Fruit fly (Drosophila melanogaster): Measurements from ENCODE around the gene CG6071.

The CG6071 gene

dm6 chr3L:11683819-11684521 lies 38.1 kb upstream of the CG6071 start, which contains the start of gene Sugb (continued):
- TF ChIP-seq Nf-YB (GFP tag; optimal IDR thresholded peaks at IDR 0.05) (peak; percentile 57), B-H2 (GFP tag; optimal IDR thresholded peaks at IDR 0.05) (peak; percentile 82), Deaf1 (tag; optimal IDR thresholded peaks at IDR 0.05) (peak; percentile 97), Myb (GFP tag; optimal IDR thresholded peaks at IDR 0.05) (peak; percentile 41), Lhr (GFP tag; optimal IDR thresholded peaks at IDR 0.05) (peak; percentile 27), pnt (GFP tag; optimal IDR thresholded peaks at IDR 0.05) (peak; percentile 34), Side (GFP tag; optimal IDR thresholded peaks at IDR 0.05) (peak; percentile 46), CG7372 (GFP tag; IDR thresholded peaks at IDR 0.05) (peak; percentile 51; the same call in 1 of the 2 replicates), Ravus (GFP tag; IDR thresholded peaks at IDR 0.05) (no peak), gcm (GFP tag; optimal IDR thresholded peaks at IDR 0.05) (peak; percentile 59), chm (GFP tag; IDR thresholded peaks at IDR 0.05) (no peak), CG16779 (GFP tag; IDR thresholded peaks at IDR 0.05) (no peak), unc-4 (GFP tag; IDR thresholded peaks at IDR 0.05; ENCODE audit: partially characterized antibody) (peak; percentile 76), Doc3 (GFP tag; IDR thresholded peaks at IDR 0.05; ENCODE audit: partially characterized antibody) (peak; percentile 71), CG7839 (tag; optimal IDR thresholded peaks at IDR 0.05) (peak; percentile 67), CG8290 (GFP tag; optimal IDR thresholded peaks at IDR 0.05) (peak; percentile 14), CG8290 (tag; optimal IDR thresholded peaks at IDR 0.05) (peak in 1 of 2 experiments; percentile 37), CG2678 (tag; optimal IDR thresholded peaks at IDR 0.05) (peak; percentile 68), dmrt99B (tag; optimal IDR thresholded peaks at IDR 0.05) (peak; percentile 59), Vsx1 (GFP tag; optimal IDR thresholded peaks at IDR 0.05) (peak; percentile 78), Sry-β (GFP tag; optimal IDR thresholded peaks at IDR 0.05) (no peak), chif (GFP tag; optimal IDR thresholded peaks at IDR 0.05) (peak; percentile 7 to 52), HmgZ (tag; optimal IDR thresholded peaks at IDR 0.05) (peak; percentile 63), CG16863 (GFP tag; optimal IDR thresholded peaks at IDR 0.05) (peak; percentile 7), GATAe (GFP tag; conservative IDR thresholded peaks at IDR 0.05) (no peak; the same call in 1 of the 2 replicates), Sry-δ (GFP tag; optimal IDR thresholded peaks at IDR 0.05) (peak; percentile 72), fu2 (GFP tag; optimal IDR thresholded peaks at IDR 0.05) (peak; percentile 62), Elba2 (GFP tag; optimal IDR thresholded peaks at IDR 0.05) (peak; percentile 0), gt (GFP tag; IDR thresholded peaks at IDR 0.05) (no peak), abd-A (tag; optimal IDR thresholded peaks at IDR 0.05) (peak; percentile 78), gem (tag; optimal IDR thresholded peaks at IDR 0.05) (peak; percentile 77), klu (GFP tag; IDR thresholded peaks at IDR 0.05) (no peak), schlank (tag; optimal IDR thresholded peaks at IDR 0.05) (peak; percentile 33), grn (GFP tag; optimal IDR thresholded peaks at IDR 0.05) (no peak), Dad (GFP tag; optimal IDR thresholded peaks at IDR 0.05) (peak; percentile 28), YL-1 (GFP tag; optimal IDR thresholded peaks at IDR 0.05) (peak; percentile 66), CG11560 (tag; IDR thresholded peaks at IDR 0.05) (no peak), eve (GFP tag; optimal IDR thresholded peaks at IDR 0.05) (no peak), gfzf (GFP tag; optimal IDR thresholded peaks at IDR 0.05) (no peak), pan (optimal IDR thresholded peaks at IDR 0.05) (no peak), pan (GFP tag; optimal IDR thresholded peaks at IDR 0.05 in 1 of 2, IDR thresholded peaks at IDR 0.05 in 1 of 2) (peak in 1 of 2 experiments; percentile 53), CG17385 (GFP tag; optimal IDR thresholded peaks at IDR 0.05) (peak; percentile 61), D19B (GFP tag; optimal IDR thresholded peaks at IDR 0.05) (no peak), CG8944 (GFP tag; optimal IDR thresholded peaks at IDR 0.05) (peak; percentile 36), NC2α (GFP tag; optimal IDR thresholded peaks at IDR 0.05) (no peak), row (GFP tag; IDR thresholded peaks at IDR 0.05) (peak; percentile 83), lilli (GFP tag; optimal IDR thresholded peaks at IDR 0.05) (peak; percentile 83), Hey (tag; optimal IDR thresholded peaks at IDR 0.05) (peak; percentile 48), exex (tag; optimal IDR thresholded peaks at IDR 0.05) (peak; percentile 79), CG16815 (GFP tag; optimal IDR thresholded peaks at IDR 0.05) (no peak)
